Worm (Caenorhabditis elegans) whole organism, midembryonic: ENCODE measurements around the gene C27A2.12.
A peak's percentile ranks its signal among the peaks of the same experiment; 100 is the strongest.

Experiments
- T22C8.4 ChIP-seq: fragments of 200-800 bp; sonication (Bioruptor generic); IDR thresholded peaks from 2 replicates; pipeline ENCODE4 v1.3.6; 2022; ENCODE audit warnings: missing genetic modification characterization, missing compliant biosample characterization
- cog-1 ChIP-seq: sonication (generic microtip); optimal IDR thresholded peaks from 2 replicates; lab custom pipeline; 2016; ENCODE audit warnings: missing genetic modification characterization, missing compliant biosample characterization
- flt-1 ChIP-seq: fragments of 200-800 bp; sonication (Bioruptor generic); IDR thresholded peaks from 2 replicates; pipeline ENCODE4 v1.3.6; 2022; ENCODE audit warnings: missing genetic modification characterization, missing compliant biosample characterization
- klf-2 ChIP-seq: fragments of 200-800 bp; sonication (Bioruptor generic); conservative IDR thresholded peaks from 2 replicates; pipeline ENCODE4 v1.3.6; 2022; ENCODE audit warnings: missing genetic modification reagents, missing genetic modification characterization, missing compliant biosample characterization
- med-1 ChIP-seq: sonication (generic microtip); optimal IDR thresholded peaks from 2 replicates; lab custom pipeline; 2017; ENCODE audit warnings: missing genetic modification characterization, mild to moderate bottlenecking, missing compliant biosample characterization, antibody characterized with exemption, missing genetic modification reagents; ENCODE audit not compliant: insufficient read depth
- ref-1 ChIP-seq: fragments of 200-800 bp; sonication (Bioruptor generic); conservative IDR thresholded peaks from 2 replicates; pipeline ENCODE4 v1.3.6; 2022; ENCODE audit warnings: missing genetic modification reagents, missing genetic modification characterization, missing compliant biosample characterization
- tab-1 ChIP-seq: fragments of 200-800 bp; sonication (Bioruptor generic); IDR thresholded peaks from 2 replicates; pipeline ENCODE4 v1.3.6; 2022; ENCODE audit warnings: missing genetic modification characterization, missing compliant biosample characterization
- ztf-23 ChIP-seq: fragments of 200-800 bp; sonication (Bioruptor generic); IDR thresholded peaks from 2 replicates; pipeline ENCODE4 v1.3.6; 2022; ENCODE audit warnings: missing genetic modification reagents, missing genetic modification characterization, missing compliant biosample characterization
- ztf-29 ChIP-seq: fragments of 200-800 bp; sonication (Bioruptor generic); IDR thresholded peaks from 2 replicates; pipeline ENCODE4 v1.3.6; 2022; ENCODE audit warnings: missing genetic modification reagents, missing genetic modification characterization, missing compliant biosample characterization

Gene C27A2.12

ce11 chrII:5048185-5048795 is 9.6 kb downstream of the C27A2.12 start:
- no peak for TF ChIP-seq med-1
- TF ChIP-seq cog-1 (tag; lab: Kevin White, UChicago), result no peak
- no peak for TF ChIP-seq klf-2 (GFP tag; lab: Robert Waterston, UW)
- no peak for TF ChIP-seq flt-1 (GFP tag; lab: Robert Waterston, UW)
- no peak for TF ChIP-seq tab-1 (GFP tag; lab: Robert Waterston, UW)
- no peak for TF ChIP-seq ref-1
- TF ChIP-seq ztf-29 (GFP tag; lab: Robert Waterston, UW), result no peak
- TF ChIP-seq ztf-23 (GFP tag; lab: Robert Waterston, UW), result no peak
- TF ChIP-seq T22C8.4 (GFP tag; lab: Robert Waterston, UW), result no peak

- TF ChIP-seq tab-1 (GFP tag; lab: Robert Waterston, UW), result no peak
- TF ChIP-seq flt-1 (GFP tag; lab: Robert Waterston, UW), result no peak
- TF ChIP-seq cog-1 (tag; lab: Kevin White, UChicago), result peak; percentile 7
Measured at ce11 chrII:5047279-5047678, 10.7 kb downstream of the C27A2.12 start.

- TF ChIP-seq med-1, result no peak
- TF ChIP-seq cog-1 (tag; lab: Kevin White, UChicago), result no peak
- no peak for TF ChIP-seq T22C8.4 (GFP tag; lab: Robert Waterston, UW)
- TF ChIP-seq flt-1 (GFP tag; lab: Robert Waterston, UW), result no peak
- TF ChIP-seq klf-2 (GFP tag; lab: Robert Waterston, UW), result no peak
- no peak for TF ChIP-seq ztf-29 (GFP tag; lab: Robert Waterston, UW)
Measured at ce11 chrII:5046209-5047200, 11.4 kb downstream of the C27A2.12 start.

ce11 chrII:5042381-5042930 is 15.5 kb downstream of the C27A2.12 start:
- TF ChIP-seq med-1 (no peak), klf-2 (GFP tag; lab: Robert Waterston, UW) (no peak), ref-1 (no peak), cog-1 (tag; lab: Kevin White, UChicago) (no peak), flt-1 (GFP tag; lab: Robert Waterston, UW) (no peak), ztf-23 (GFP tag; lab: Robert Waterston, UW) (no peak), tab-1 (GFP tag; lab: Robert Waterston, UW) (no peak), ztf-29 (GFP tag; lab: Robert Waterston, UW) (no peak), T22C8.4 (GFP tag; lab: Robert Waterston, UW) (no peak)

- TF ChIP-seq tab-1 (GFP tag; lab: Robert Waterston, UW), result no peak
- no peak for TF ChIP-seq med-1
- no peak for TF ChIP-seq ztf-29 (GFP tag; lab: Robert Waterston, UW)
- TF ChIP-seq klf-2 (GFP tag; lab: Robert Waterston, UW), result no peak
- TF ChIP-seq ref-1, result no peak
- no peak for TF ChIP-seq T22C8.4 (GFP tag; lab: Robert Waterston, UW)
- no peak for TF ChIP-seq flt-1 (GFP tag; lab: Robert Waterston, UW)
- no peak for TF ChIP-seq ztf-23 (GFP tag; lab: Robert Waterston, UW)
- no peak for TF ChIP-seq cog-1 (tag; lab: Kevin White, UChicago)
Measured at ce11 chrII:5040631-5041156, 17.2 kb downstream of the C27A2.12 start, which contains the start of gene F33G12.7. TSS of gene F33G12.7 (minus strand) at chrII:5040681.

- no peak for TF ChIP-seq T22C8.4 (GFP tag; lab: Robert Waterston, UW)
- TF ChIP-seq klf-2 (GFP tag; lab: Robert Waterston, UW), result no peak
- no peak for TF ChIP-seq ztf-29 (GFP tag; lab: Robert Waterston, UW)
- TF ChIP-seq ref-1, result no peak
- no peak for TF ChIP-seq ztf-23 (GFP tag; lab: Robert Waterston, UW)
- TF ChIP-seq flt-1 (GFP tag; lab: Robert Waterston, UW), result no peak
- no peak for TF ChIP-seq tab-1 (GFP tag; lab: Robert Waterston, UW)
- no peak for TF ChIP-seq cog-1 (tag; lab: Kevin White, UChicago)
- TF ChIP-seq med-1, result no peak
Measured at ce11 chrII:5039912-5040311, 18.0 kb downstream of the C27A2.12 start, which contains the start of gene golg-2. TSS of gene golg-2 (minus strand) at chrII:5040091.

- TF ChIP-seq cog-1 (tag; lab: Kevin White, UChicago) (no peak), ztf-23 (GFP tag; lab: Robert Waterston, UW) (no peak), flt-1 (GFP tag; lab: Robert Waterston, UW) (no peak), tab-1 (GFP tag; lab: Robert Waterston, UW) (no peak), T22C8.4 (GFP tag; lab: Robert Waterston, UW) (no peak), ztf-29 (GFP tag; lab: Robert Waterston, UW) (no peak), ref-1 (no peak)
Measured at ce11 chrII:5036128-5036527, 21.8 kb downstream of the C27A2.12 start, which contains the start of gene lrr-1. TSS of gene lrr-1 (minus strand) at chrII:5036439.

- TF ChIP-seq ref-1, result no peak
- TF ChIP-seq ztf-29 (GFP tag; lab: Robert Waterston, UW), result no peak
- TF ChIP-seq klf-2 (GFP tag; lab: Robert Waterston, UW), result no peak
- no peak for TF ChIP-seq ztf-23 (GFP tag; lab: Robert Waterston, UW)
- TF ChIP-seq flt-1 (GFP tag; lab: Robert Waterston, UW), result no peak
- TF ChIP-seq cog-1 (tag; lab: Kevin White, UChicago), result no peak
- TF ChIP-seq T22C8.4 (GFP tag; lab: Robert Waterston, UW), result no peak
- no peak for TF ChIP-seq med-1
- no peak for TF ChIP-seq tab-1 (GFP tag; lab: Robert Waterston, UW)
Measured at ce11 chrII:5033935-5034334, 24.0 kb downstream of the C27A2.12 start, which contains the start of gene F33G12.3. TSS of gene F33G12.3 (minus strand) at chrII:5034035.
